Worm (Caenorhabditis elegans) whole organism, L4 larva: ENCODE measurements around the gene C30G12.1.

Experiments used
- R02D3.7 ChIP-seq: fragments of 150-350 bp; sonication (generic microtip); optimal IDR thresholded peaks from 3 replicates; lab custom pipeline; 2014; ENCODE audit warnings: missing biosample characterization, missing genetic modification characterization
- Y105C5A.15 ChIP-seq: fragments of 200-800 bp; sonication (Bioruptor generic); IDR thresholded peaks from 2 replicates; pipeline ENCODE4 v1.3.6; 2022; ENCODE audit warnings: missing genetic modification characterization, missing compliant biosample characterization
- ZK546.5 ChIP-seq, 2 experiments: sonication (generic microtip); optimal IDR thresholded peaks; 2 replicates each; lab custom pipeline; 2017; ENCODE audit warnings: missing biosample characterization in 2 of 2, missing genetic modification characterization in 2 of 2
- ces-1 ChIP-seq: fragments of 150-350 bp; sonication (generic microtip); optimal IDR thresholded peaks from 4 replicates; lab custom pipeline; 2014; ENCODE audit warnings: missing biosample characterization, missing genetic modification reagents, missing genetic modification characterization
- egl-27 ChIP-seq: sonication (generic microtip); optimal IDR thresholded peaks from 3 replicates; lab custom pipeline; 2017; ENCODE audit warnings: missing biosample characterization, missing genetic modification reagents, missing genetic modification characterization
- fkh-10 ChIP-seq: fragments of 150-350 bp; optimal IDR thresholded peaks from 2 replicates; lab custom pipeline; 2014; ENCODE audit warnings: missing biosample characterization, missing genetic modification reagents, missing genetic modification characterization
- mdl-1 ChIP-seq, 2 experiments: fragments of 150-350 bp in 1 of 2; sonication (generic microtip) in 1 of 2; optimal IDR thresholded peaks; 2 replicates each; lab custom pipeline; 2014 to 2017; ENCODE audit warnings: missing biosample characterization in 2 of 2, missing genetic modification characterization in 2 of 2
- nhr-11 ChIP-seq: fragments of 150-350 bp; optimal IDR thresholded peaks from 2 replicates; lab custom pipeline; 2014; ENCODE audit warnings: missing biosample characterization, missing genetic modification characterization
- nhr-237 ChIP-seq: sonication (generic microtip); optimal IDR thresholded peaks from 2 replicates; lab custom pipeline; 2017; ENCODE audit warnings: missing biosample characterization, missing genetic modification characterization
- snpc-1.2 ChIP-seq: fragments of 200-800 bp; sonication (Bioruptor generic); IDR thresholded peaks from 2 replicates; pipeline ENCODE4 v1.3.6; 2022; ENCODE audit warnings: missing genetic modification reagents, missing genetic modification characterization, missing compliant biosample characterization
- snpc-4 ChIP-seq: fragments of 150-350 bp; optimal IDR thresholded peaks from 2 replicates; lab custom pipeline; 2014; ENCODE audit warnings: missing biosample characterization, missing genetic modification characterization
- tra-1 ChIP-seq: fragments of 200-800 bp; sonication (Bioruptor generic); IDR thresholded peaks from 2 replicates; pipeline ENCODE4 v1.3.6; 2022; ENCODE audit warnings: missing genetic modification reagents, missing genetic modification characterization, missing compliant biosample characterization
- unc-130 ChIP-seq: sonication (generic microtip); optimal IDR thresholded peaks from 2 replicates; lab custom pipeline; 2016; ENCODE audit warnings: missing genetic modification reagents, missing genetic modification characterization, missing compliant biosample characterization
- ztf-11 ChIP-seq: fragments of 150-350 bp; optimal IDR thresholded peaks from 2 replicates; lab custom pipeline; 2014; ENCODE audit warnings: missing biosample characterization, missing genetic modification characterization

ce11 chrII:7255614-7256162 lies 43.5 kb upstream of the C30G12.1 start, which contains the start of gene F32A5.8:
- TF ChIP-seq ces-1 (GFP tag; lab: Kevin White, UChicago) (no peak), nhr-237 (no peak), Y105C5A.15 (GFP tag; lab: Robert Waterston, UW) (no peak), egl-27 (tag; lab: Kevin White, UChicago) (no peak), tra-1 (GFP tag; lab: Robert Waterston, UW) (no peak), mdl-1 (tag; optimal IDR thresholded peaks at IDR 0.05; lab: Kevin White, UChicago) (peak in 1 of 2 experiments; percentile 17), snpc-1.2 (no peak), fkh-10 (GFP tag; lab: Kevin White, UChicago) (no peak), ZK546.5 (tag; optimal IDR thresholded peaks at IDR 0.05; lab: Kevin White, UChicago) (no peak), unc-130 (GFP tag; lab: Kevin White, UChicago) (no peak), ztf-11 (tag; lab: Kevin White, UChicago) (no peak), R02D3.7 (tag; lab: Kevin White, UChicago) (no peak), snpc-4 (tag; lab: Kevin White, UChicago) (no peak), nhr-11 (no peak)
